Worm (Caenorhabditis elegans) whole organism, L4 larva: ENCODE measurements around the gene gcy-31.

Experiments used
- Y48G9A.11 ChIP-seq: fragments of 200-800 bp; sonication (Bioruptor generic); IDR thresholded peaks from 2 replicates; pipeline ENCODE4 v1.3.6; 2022; ENCODE audit warnings: missing genetic modification reagents, missing genetic modification characterization, missing compliant biosample characterization
- Y75B8A.6 ChIP-seq: fragments of 200-800 bp; sonication (Bioruptor generic); IDR thresholded peaks from 2 replicates; pipeline ENCODE4 v1.3.6; 2022; ENCODE audit warnings: missing genetic modification reagents, missing genetic modification characterization, missing compliant biosample characterization
- ZK546.5 ChIP-seq, 2 experiments: sonication (generic microtip); optimal IDR thresholded peaks; 2 replicates each; lab custom pipeline; 2017; ENCODE audit warnings: missing biosample characterization in 2 of 2, missing genetic modification characterization in 2 of 2
- aly-2 ChIP-seq: sonication (generic microtip); optimal IDR thresholded peaks from 2 replicates; lab custom pipeline; 2018; ENCODE audit warnings: missing biosample characterization, missing genetic modification characterization
- ama-1 ChIP-seq: fragments of 150-350 bp; optimal IDR thresholded peaks from 2 replicates; lab custom pipeline; 2014; ENCODE audit warnings: inconsistent platforms, mixed read lengths
- arid-1 ChIP-seq: fragments of 200-800 bp; sonication (Bioruptor generic); conservative IDR thresholded peaks from 2 replicates; pipeline ENCODE4 v1.3.6; 2022; ENCODE audit warnings: missing genetic modification reagents, missing genetic modification characterization, missing compliant biosample characterization
- cey-2 ChIP-seq: sonication (generic microtip); optimal IDR thresholded peaks from 3 replicates; lab custom pipeline; 2017; ENCODE audit warnings: missing genetic modification characterization, mild to moderate bottlenecking, missing compliant biosample characterization, antibody characterized with exemption, borderline replicate concordance; ENCODE audit not compliant: insufficient read depth
- ctbp-1 ChIP-seq: fragments of 200-800 bp; sonication (Bioruptor generic); IDR thresholded peaks from 2 replicates; pipeline ENCODE4 v1.3.6; 2022; ENCODE audit warnings: missing genetic modification reagents, missing genetic modification characterization, missing compliant biosample characterization
- daf-16 ChIP-seq, 3 experiments: sonication (generic microtip); optimal IDR thresholded peaks; 2 replicates each; lab custom pipeline; 2016 to 2017; ENCODE audit warnings: missing genetic modification characterization in 3 of 3, missing genetic modification reagents in 3 of 3, mild to moderate bottlenecking in 2 of 3, missing compliant biosample characterization in 2 of 3, missing biosample characterization in 1 of 3, moderate library complexity in 1 of 3
- daf-19 ChIP-seq: fragments of 200-800 bp; sonication (Bioruptor generic); conservative IDR thresholded peaks from 2 replicates; pipeline ENCODE4 v1.3.6; 2022; ENCODE audit warnings: missing genetic modification characterization, missing compliant biosample characterization
- egl-27 ChIP-seq: sonication (generic microtip); optimal IDR thresholded peaks from 3 replicates; lab custom pipeline; 2017; ENCODE audit warnings: missing biosample characterization, missing genetic modification reagents, missing genetic modification characterization
- egl-43 ChIP-seq: fragments of 200-800 bp; sonication (Bioruptor generic); IDR thresholded peaks from 2 replicates; pipeline ENCODE4 v1.3.6; 2022; ENCODE audit warnings: missing genetic modification reagents, missing genetic modification characterization, missing compliant biosample characterization
- fkh-10 ChIP-seq: fragments of 150-350 bp; optimal IDR thresholded peaks from 2 replicates; lab custom pipeline; 2014; ENCODE audit warnings: missing biosample characterization, missing genetic modification reagents, missing genetic modification characterization
- hlh-11 ChIP-seq: fragments of 200-800 bp; sonication (Bioruptor generic); optimal IDR thresholded peaks from 2 replicates; lab custom pipeline; 2018; ENCODE audit warnings: mild to moderate bottlenecking, missing genetic modification characterization, missing compliant biosample characterization
- jun-1 ChIP-seq: fragments of 150-350 bp; optimal IDR thresholded peaks from 2 replicates; lab custom pipeline; 2014; ENCODE audit warnings: missing biosample characterization, missing genetic modification reagents, missing genetic modification characterization
- lim-7 ChIP-seq: fragments of 200-800 bp; sonication (Bioruptor generic); IDR thresholded peaks from 2 replicates; pipeline ENCODE4 v1.3.6; 2022; ENCODE audit warnings: missing genetic modification characterization, missing compliant biosample characterization
- lin-13 ChIP-seq: fragments of 150-350 bp; optimal IDR thresholded peaks from 2 replicates; lab custom pipeline; 2014; ENCODE audit warnings: missing biosample characterization, missing genetic modification reagents, missing genetic modification characterization
- lin-29 ChIP-seq: fragments of 200-800 bp; sonication (Bioruptor generic); IDR thresholded peaks from 2 replicates; pipeline ENCODE4 v1.3.6; 2022; ENCODE audit warnings: missing genetic modification reagents, missing genetic modification characterization, missing compliant biosample characterization
- lin-39 ChIP-seq: fragments of 150-350 bp; optimal IDR thresholded peaks from 2 replicates; lab custom pipeline; 2014; ENCODE audit warnings: missing biosample characterization, missing genetic modification reagents, missing genetic modification characterization
- madf-9 ChIP-seq: fragments of 200-800 bp; sonication (Bioruptor generic); conservative IDR thresholded peaks from 2 replicates; pipeline ENCODE4 v1.3.6; 2022; ENCODE audit warnings: missing genetic modification reagents, missing genetic modification characterization, missing compliant biosample characterization
- mep-1 ChIP-seq: fragments of 150-350 bp; sonication (generic microtip); optimal IDR thresholded peaks from 3 replicates; lab custom pipeline; 2014; ENCODE audit warnings: missing biosample characterization, missing genetic modification characterization
- mes-2 ChIP-seq: sonication (generic microtip); optimal IDR thresholded peaks from 2 replicates; lab custom pipeline; 2016; ENCODE audit warnings: missing genotype, mild to moderate bottlenecking, missing genetic modification characterization, missing compliant biosample characterization; ENCODE audit not compliant: poor library complexity, severe bottlenecking
- mxl-2 ChIP-seq: fragments of 200-800 bp; sonication (Bioruptor generic); conservative IDR thresholded peaks from 2 replicates; pipeline ENCODE4 v1.3.6; 2022; ENCODE audit warnings: missing genetic modification reagents, missing genetic modification characterization, missing compliant biosample characterization
- mxl-3 ChIP-seq: fragments of 200-800 bp; sonication (Bioruptor generic); optimal IDR thresholded peaks from 2 replicates; lab custom pipeline; 2018; ENCODE audit warnings: mild to moderate bottlenecking, missing genetic modification characterization, missing compliant biosample characterization
- nhr-10 ChIP-seq: fragments of 150-350 bp; optimal IDR thresholded peaks from 2 replicates; lab custom pipeline; 2014; ENCODE audit warnings: missing biosample characterization, missing genetic modification characterization
- nhr-102 ChIP-seq: sonication (generic microtip); optimal IDR thresholded peaks from 2 replicates; lab custom pipeline; 2016; ENCODE audit warnings: mild to moderate bottlenecking, missing genetic modification characterization, moderate library complexity, missing compliant biosample characterization
- nhr-11 ChIP-seq: fragments of 150-350 bp; optimal IDR thresholded peaks from 2 replicates; lab custom pipeline; 2014; ENCODE audit warnings: missing biosample characterization, missing genetic modification characterization
- nhr-6 ChIP-seq: fragments of 150-350 bp; optimal IDR thresholded peaks from 2 replicates; lab custom pipeline; 2014; ENCODE audit warnings: missing biosample characterization, missing genetic modification characterization
- nhr-77 ChIP-seq: fragments of 150-350 bp; optimal IDR thresholded peaks from 2 replicates; lab custom pipeline; 2014; ENCODE audit warnings: missing biosample characterization, missing genetic modification characterization
- pha-4 ChIP-seq, 2 experiments: fragments of 150-350 bp in 1 of 2; fragments of 200-800 bp in 1 of 2; sonication (Bioruptor generic) in 1 of 2; IDR thresholded peaks in 1 of 2; optimal IDR thresholded peaks in 1 of 2; 2 replicates each; pipeline versions ENCODE4 v1.3.6 to Lab custom; 2014 to 2022; ENCODE audit warnings: missing genetic modification characterization in 2 of 2, missing genetic modification reagents in 2 of 2, missing biosample characterization in 1 of 2, missing compliant biosample characterization in 1 of 2
- pqm-1 ChIP-seq: sonication (generic microtip); optimal IDR thresholded peaks from 2 replicates; lab custom pipeline; 2017; ENCODE audit warnings: missing biosample characterization, missing genetic modification characterization
- rbr-2 ChIP-seq: sonication (generic microtip); optimal IDR thresholded peaks from 2 replicates; lab custom pipeline; 2016; ENCODE audit warnings: missing genotype, missing genetic modification characterization, missing compliant biosample characterization
- saeg-2 ChIP-seq: fragments of 200-800 bp; sonication (Bioruptor generic); IDR thresholded peaks from 2 replicates; pipeline ENCODE4 v1.3.6; 2022; ENCODE audit warnings: missing genetic modification reagents, missing genetic modification characterization, missing compliant biosample characterization
- sdz-12 ChIP-seq: fragments of 200-800 bp; sonication (Bioruptor generic); optimal IDR thresholded peaks from 2 replicates; lab custom pipeline; 2018; ENCODE audit warnings: mild to moderate bottlenecking, missing genetic modification characterization, missing compliant biosample characterization
- snpc-4 ChIP-seq: fragments of 150-350 bp; optimal IDR thresholded peaks from 2 replicates; lab custom pipeline; 2014; ENCODE audit warnings: missing biosample characterization, missing genetic modification characterization
- unc-62 ChIP-seq, 3 experiments: fragments of 150-350 bp in 1 of 3; sonication (generic microtip); optimal IDR thresholded peaks in 2 of 3; peaks in 1 of 3; 1 replicate in 1 of 3; 2 replicates in 2 of 3; lab custom pipeline; 2014 to 2017; ENCODE audit warnings: missing biosample characterization in 3 of 3, missing genetic modification characterization in 3 of 3, missing genetic modification reagents in 3 of 3, missing genotype in 1 of 3
- zfp-2 ChIP-seq: sonication (generic microtip); optimal IDR thresholded peaks from 2 replicates; lab custom pipeline; 2016; ENCODE audit warnings: mild to moderate bottlenecking, missing genetic modification characterization, missing compliant biosample characterization
- zfp-3 ChIP-seq: fragments of 200-800 bp; sonication (Bioruptor generic); conservative IDR thresholded peaks from 2 replicates; pipeline ENCODE4 v1.3.6; 2022; ENCODE audit warnings: missing genetic modification reagents, missing genetic modification characterization, missing compliant biosample characterization

gcy-31 gene

ce11 chrX:2432459-2432858, 5.2 kb upstream of the gcy-31 start (continued):
- TF ChIP-seq zfp-3 (GFP tag; lab: Robert Waterston, UW) (no peak), pha-4 (GFP tag; IDR thresholded peaks at IDR 0.05; lab: Robert Waterston, UW) (peak; percentile 7; the same call in 1 of the 2 replicates), pha-4 (tag; optimal IDR thresholded peaks at IDR 0.05; lab: Kevin White, UChicago) (peak; percentile 51), nhr-77 (tag; lab: Kevin White, UChicago) (peak; percentile 23), mxl-2 (GFP tag; lab: Robert Waterston, UW) (no peak), lin-13 (GFP tag; lab: Kevin White, UChicago) (peak; percentile 66), Y48G9A.11 (GFP tag; lab: Robert Waterston, UW) (no peak), hlh-11 (tag; lab: Kevin White, UChicago) (peak; percentile 87), egl-43 (GFP tag; lab: Robert Waterston, UW) (peak; percentile 88), sdz-12 (no peak), nhr-11 (tag; lab: Kevin White, UChicago) (peak; percentile 1), aly-2 (no peak), lim-7 (GFP tag; lab: Robert Waterston, UW) (no peak), cey-2 (tag; lab: Kevin White, UChicago) (no peak), saeg-2 (GFP tag; lab: Robert Waterston, UW) (peak; percentile 7; the same call in 1 of the 2 replicates), fkh-10 (GFP tag; lab: Kevin White, UChicago) (no peak), madf-9 (peak; percentile 58), Y75B8A.6 (GFP tag; lab: Robert Waterston, UW) (no peak), mes-2 (tag; lab: Kevin White, UChicago) (peak; percentile 51), daf-19 (GFP tag; lab: Robert Waterston, UW) (no peak), lin-39 (no peak), snpc-4 (tag; lab: Kevin White, UChicago) (no peak), mep-1 (tag; lab: Kevin White, UChicago) (peak; percentile 83), pqm-1 (peak; percentile 50), ZK546.5 (tag; optimal IDR thresholded peaks at IDR 0.05; lab: Kevin White, UChicago) (no peak), arid-1 (GFP tag; lab: Robert Waterston, UW) (0 out of 2 replicates have a peak, but pooled peaks have one; percentile 50), rbr-2 (tag; lab: Kevin White, UChicago) (peak; percentile 51), nhr-6 (tag; lab: Kevin White, UChicago) (peak; percentile 47), zfp-2 (tag; lab: Kevin White, UChicago) (no peak), daf-16 (GFP tag; optimal IDR thresholded peaks at IDR 0.05; lab: Kevin White, UChicago) (no peak), daf-16 (tag; optimal IDR thresholded peaks at IDR 0.05; lab: Kevin White, UChicago) (no peak), mxl-3 (GFP tag; lab: Kevin White, UChicago) (peak; percentile 83), unc-62 (GFP tag; optimal IDR thresholded peaks at IDR 0.05 in 1 of 2; lab: Kevin White, UChicago) (no peak), unc-62 (tag; optimal IDR thresholded peaks at IDR 0.05; lab: Kevin White, UChicago) (no peak), ctbp-1 (GFP tag; lab: Robert Waterston, UW) (no peak), nhr-102 (tag; lab: Kevin White, UChicago) (peak; percentile 36)

ce11 chrX:2430317-2430716, 3.0 kb upstream of the gcy-31 start:
- TF ChIP-seq nhr-10 (tag; lab: Kevin White, UChicago) (no peak), unc-62 (GFP tag; optimal IDR thresholded peaks at IDR 0.05 in 1 of 2; lab: Kevin White, UChicago) (peak in 1 of 2 experiments; percentile 94), unc-62 (tag; optimal IDR thresholded peaks at IDR 0.05; lab: Kevin White, UChicago) (no peak)

- TF ChIP-seq egl-27 (tag; lab: Kevin White, UChicago) (no peak), ama-1 (lab: Kevin White, UChicago) (no peak), jun-1 (no peak), nhr-6 (tag; lab: Kevin White, UChicago) (no peak), ZK546.5 (tag; optimal IDR thresholded peaks at IDR 0.05; lab: Kevin White, UChicago) (no peak), lin-29 (GFP tag; lab: Robert Waterston, UW) (no peak)
These were observed 372 bp downstream of the gcy-31 start for ce11 chrX:2426932-2427331.
